Fruit fly (Drosophila melanogaster): ENCODE results near the gene Rnf11.

- TF ChIP-seq CG4730 (GFP tag; IDR thresholded peaks at IDR 0.05) (no peak), btn (GFP tag; optimal IDR thresholded peaks at IDR 0.05) (no peak), zen (tag; optimal IDR thresholded peaks at IDR 0.05) (no peak), kay (GFP tag; optimal IDR thresholded peaks at IDR 0.05) (no peak), CG12071 (GFP tag; optimal IDR thresholded peaks at IDR 0.05) (no peak), unpg (GFP tag; optimal IDR thresholded peaks at IDR 0.05) (no peak), Gug (GFP tag; IDR thresholded peaks at IDR 0.05) (no peak), tin (GFP tag; optimal IDR thresholded peaks at IDR 0.05) (no peak), br (optimal IDR thresholded peaks at IDR 0.05) (no peak), CG14965 (GFP tag; optimal IDR thresholded peaks at IDR 0.05; ENCODE audit: borderline replicate concordance) (no peak), ranshi (GFP tag; IDR thresholded peaks at IDR 0.05) (no peak), so (GFP tag; IDR thresholded peaks at IDR 0.05) (no peak), CG17912 (GFP tag; optimal IDR thresholded peaks at IDR 0.05) (no peak), wek (GFP tag; optimal IDR thresholded peaks at IDR 0.05) (no peak)
Measured at dm6 chr4:359759-360290, 45.1 kb downstream of the Rnf11 start, which contains the start of gene Hcf.
